Fruit fly (Drosophila melanogaster) ovary, adult (tissue): ENCODE data around the gene Clp.
A peak's percentile ranks its signal among the peaks of the same experiment; 100 is the strongest.

Source experiments
- CG17801 ChIP-seq: fragments of 200-800 bp; optimal IDR thresholded peaks from 2 replicates; lab custom pipeline; 2019; ENCODE audit warnings: missing biosample characterization, mild to moderate bottlenecking, missing genetic modification characterization, moderate library complexity; ENCODE audit not compliant: partially characterized antibody

Gene Clp

DNA sequence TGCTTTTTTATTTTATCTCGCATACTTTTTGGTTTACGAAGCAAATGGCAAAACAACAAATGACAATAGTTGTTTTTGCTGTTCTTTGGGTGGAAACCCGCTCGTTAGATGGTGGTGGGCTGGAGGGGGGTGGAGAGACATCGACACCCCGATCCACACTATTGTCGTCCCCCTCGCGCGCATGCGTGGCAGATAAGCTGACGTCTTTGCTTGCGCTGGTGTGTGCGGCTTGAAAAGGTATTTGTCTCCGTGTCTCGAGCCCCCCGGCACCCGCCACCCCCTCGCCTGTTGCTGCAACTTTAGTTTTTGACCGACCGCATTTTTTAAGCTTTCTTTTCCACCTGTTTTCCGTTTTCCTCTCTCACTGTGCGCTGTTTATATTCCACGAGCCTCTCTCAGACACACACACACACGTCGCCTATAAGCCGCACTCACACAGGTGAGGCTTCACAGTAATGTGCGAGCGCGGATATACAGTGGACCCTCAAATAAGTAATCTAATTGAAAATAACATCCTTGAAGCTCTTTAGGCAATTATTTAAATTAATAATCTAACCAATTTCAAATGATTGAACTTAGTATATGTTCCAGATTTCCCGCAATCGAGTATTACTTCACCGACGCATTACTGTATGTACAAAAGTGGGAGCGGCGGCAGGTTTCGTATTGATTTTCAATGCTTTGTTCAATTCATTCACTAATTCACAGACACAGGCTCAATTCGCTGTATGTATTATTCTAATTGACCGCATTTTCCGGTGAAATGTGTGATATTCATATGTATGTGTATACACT lies 47.4 kb downstream of the Clp start:
- peak; percentile 97 for TF ChIP-seq CG17801 (GFP tag; lab: Kevin White, UChicago)

DNA sequence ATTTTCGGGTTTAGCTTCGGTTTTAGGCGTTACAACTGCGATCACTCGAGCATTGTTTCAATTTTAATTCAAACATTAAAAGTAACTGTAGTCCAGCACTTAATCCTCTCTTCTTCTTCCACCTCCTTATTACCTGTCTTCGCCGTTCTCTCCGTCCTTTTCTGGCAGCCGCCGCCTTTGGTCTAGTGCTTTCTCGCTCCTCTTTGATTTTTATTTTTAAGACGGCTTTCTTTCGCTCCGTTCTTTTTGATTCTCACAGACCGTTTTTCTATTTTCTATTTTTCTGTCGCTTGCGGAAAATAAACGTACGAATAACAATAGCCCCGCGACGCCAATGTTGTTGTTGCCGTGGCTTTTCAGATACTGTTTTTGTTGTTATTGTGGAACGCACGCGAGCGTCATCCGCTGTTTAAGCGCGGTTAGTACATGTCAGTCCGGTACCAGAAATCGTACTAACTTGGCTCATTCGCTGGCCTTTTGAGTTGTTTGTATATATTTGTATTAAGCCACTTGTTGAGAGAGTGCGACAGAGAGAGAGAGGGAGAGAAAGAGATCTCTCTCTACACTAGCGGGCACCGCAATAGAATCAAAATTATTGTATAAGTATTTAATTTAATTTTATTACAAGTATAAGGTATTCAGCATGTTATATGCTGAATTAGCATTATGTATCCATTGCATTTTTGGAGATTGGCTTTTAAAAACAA lies 48.3 kb downstream of the Clp start, which contains the start of gene aru:
Gene aru (minus strand): TSS at position 456 of the 707 bp plus-strand sequence.
- peak; percentile 51 for TF ChIP-seq CG17801 (GFP tag; lab: Kevin White, UChicago)

dm6 chr2L:868961-869360 lies 49.2 kb downstream of the Clp start:
- TF ChIP-seq CG17801 (GFP tag; lab: Kevin White, UChicago) = no peak

DNA sequence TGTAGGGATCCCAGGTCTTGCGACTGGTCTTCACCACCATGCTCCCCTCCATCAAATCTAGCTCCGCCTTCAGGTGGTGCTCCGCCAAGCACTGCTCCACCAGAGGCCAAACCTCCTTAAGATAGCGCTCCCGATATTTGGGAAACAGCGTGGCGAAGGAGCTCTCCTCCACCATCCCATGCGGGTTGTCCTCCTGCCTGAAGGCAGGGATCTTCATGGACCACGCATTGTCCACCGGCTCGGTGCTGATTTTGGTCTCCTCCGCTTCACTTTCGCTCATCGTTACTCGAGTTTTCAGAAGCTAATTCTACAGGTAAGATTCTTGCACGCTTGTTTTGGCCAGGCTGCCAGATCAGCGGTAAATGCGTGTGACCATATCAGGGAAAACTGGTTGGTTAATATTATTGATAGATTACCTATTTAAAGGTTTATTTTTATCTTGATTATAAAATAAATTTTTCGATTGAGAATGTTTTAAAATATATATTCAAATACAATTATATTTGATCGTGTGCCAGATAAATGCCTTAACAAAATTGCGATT lies 49.8 kb downstream of the Clp start, which contains the start of gene dbe:
Gene dbe (minus strand): TSS at position 361 of the 544 bp plus-strand sequence.
- no peak for TF ChIP-seq CG17801 (GFP tag; lab: Kevin White, UChicago)

dm6 chr2L:870285-870684 lies 50.5 kb downstream of the Clp start, which contains the start of gene PNUTS:
TSS of gene PNUTS (plus strand) at chr2L:870465.
- no peak for TF ChIP-seq CG17801 (GFP tag; lab: Kevin White, UChicago)
